Fruit fly (Drosophila melanogaster): Measurements from ENCODE around the gene CG8945.

Gene CG8945

dm6 chrX:17110556-17111177 is 23.2 kb upstream of the CG8945 start:
- TF ChIP-seq CG8388 (GFP tag; optimal IDR thresholded peaks at IDR 0.05) (peak; percentile 71), CG4424 (GFP tag; optimal IDR thresholded peaks at IDR 0.05) (no peak)

DNA sequence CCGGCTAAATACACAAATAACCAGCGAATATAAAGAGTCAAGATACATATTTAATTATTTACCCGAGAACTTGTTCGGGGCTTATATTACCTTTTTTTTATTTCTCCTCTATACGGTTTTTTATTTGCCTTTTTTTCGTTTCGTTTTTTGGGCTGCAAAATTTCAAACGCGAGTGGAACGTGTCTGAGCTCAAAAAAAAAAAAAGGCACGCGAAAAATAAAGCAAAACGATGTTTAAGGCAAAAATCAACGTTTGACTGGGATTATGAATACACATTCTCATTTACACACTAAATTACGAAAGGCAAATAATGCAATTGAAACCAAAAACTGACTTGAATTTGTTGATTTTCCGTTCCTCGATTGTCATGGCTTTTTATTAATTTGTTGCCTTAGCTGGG is 22.2 kb upstream of the CG8945 start:
- TF ChIP-seq CG1603 (tag; optimal IDR thresholded peaks at IDR 0.05) (no peak), chinmo (GFP tag; IDR thresholded peaks at IDR 0.05; ENCODE audit: partially characterized antibody) (0 out of 4 replicates have a peak, but pooled peaks have one; percentile 46), lov (optimal IDR thresholded peaks at IDR 0.05) (no peak), lov (GFP tag; IDR thresholded peaks at IDR 0.05) (no peak), CG14710 (tag; optimal IDR thresholded peaks at IDR 0.05) (no peak), bcd (GFP tag; optimal IDR thresholded peaks at IDR 0.05) (no peak), lab (GFP tag; optimal IDR thresholded peaks at IDR 0.05) (peak; percentile 21), CG13894 (tag; optimal IDR thresholded peaks at IDR 0.05) (peak; percentile 32), B-H2 (GFP tag; optimal IDR thresholded peaks at IDR 0.05) (peak; percentile 4), ara (GFP tag; IDR thresholded peaks at IDR 0.05) (no peak), Ptx1 (GFP tag; IDR thresholded peaks at IDR 0.05) (no peak), CG9215 (GFP tag; IDR thresholded peaks at IDR 0.05) (no peak), wek (GFP tag; optimal IDR thresholded peaks at IDR 0.05) (no peak), CG3847 (GFP tag; IDR thresholded peaks at IDR 0.05) (no peak), CG1602 (GFP tag; optimal IDR thresholded peaks at IDR 0.05) (no peak), sd (tag; optimal IDR thresholded peaks at IDR 0.05) (peak; percentile 26), Med (GFP tag) (peak; percentile 54), Awh (GFP tag; IDR thresholded peaks at IDR 0.05) (no peak)

dm6 chrX:17108000-17108399 is 20.5 kb upstream of the CG8945 start:
- no peak for TF ChIP-seq CG6272 (GFP tag; IDR thresholded peaks at IDR 0.05)
- TF ChIP-seq CG17186 (GFP tag; optimal IDR thresholded peaks at IDR 0.05), result no peak
- no peak for TF ChIP-seq ERR (GFP tag; optimal IDR thresholded peaks at IDR 0.05)
- no peak for TF ChIP-seq CG2678 (tag; optimal IDR thresholded peaks at IDR 0.05)
- TF ChIP-seq corto (GFP tag; optimal IDR thresholded peaks at IDR 0.05), result no peak
- TF ChIP-seq CTCF (GFP tag; optimal IDR thresholded peaks at IDR 0.05), result no peak
- no peak for TF ChIP-seq CG3281 (GFP tag; optimal IDR thresholded peaks at IDR 0.05)
- TF ChIP-seq lov (optimal IDR thresholded peaks at IDR 0.05), result no peak
- TF ChIP-seq lov (GFP tag; IDR thresholded peaks at IDR 0.05), result no peak
- no peak for TF ChIP-seq HHEX (GFP tag; optimal IDR thresholded peaks at IDR 0.05)
- no peak for TF ChIP-seq hb (GFP tag; IDR thresholded peaks at IDR 0.05; ENCODE audit: partially characterized antibody)
- TF ChIP-seq CG17829 (tag; optimal IDR thresholded peaks at IDR 0.05), result no peak
- no peak for TF ChIP-seq NC2α (GFP tag; optimal IDR thresholded peaks at IDR 0.05)
- no peak for TF ChIP-seq CG1832 (GFP tag; optimal IDR thresholded peaks at IDR 0.05)
- TF ChIP-seq Ssrp (tag; optimal IDR thresholded peaks at IDR 0.05), result peak; percentile 12
- no peak for TF ChIP-seq tna (GFP tag; IDR thresholded peaks at IDR 0.05; ENCODE audit: partially characterized antibody)
- no peak for TF ChIP-seq HLH3B (GFP tag; IDR thresholded peaks at IDR 0.05)
- no peak for TF ChIP-seq bsh (GFP tag; optimal IDR thresholded peaks at IDR 0.05)
- no peak for TF ChIP-seq B-H1 (GFP tag; IDR thresholded peaks at IDR 0.05)
- no peak for TF ChIP-seq crp (GFP tag; optimal IDR thresholded peaks at IDR 0.05)
- TF ChIP-seq pzg (GFP tag; optimal IDR thresholded peaks at IDR 0.05), result no peak
- TF ChIP-seq CG3065 (GFP tag; optimal IDR thresholded peaks at IDR 0.05), result no peak
- no peak for TF ChIP-seq grn (GFP tag; optimal IDR thresholded peaks at IDR 0.05)
- 0 out of 2 replicates have a peak, but pooled peaks have one; percentile 17 for TF ChIP-seq Xrp1 (GFP tag; IDR thresholded peaks at IDR 0.05)
- peak; percentile 43 for TF ChIP-seq gem (tag; optimal IDR thresholded peaks at IDR 0.05)
- TF ChIP-seq zf30C (GFP tag; optimal IDR thresholded peaks at IDR 0.05), result peak; percentile 22
- TF ChIP-seq CG13123 (GFP tag; optimal IDR thresholded peaks at IDR 0.05), result no peak
- TF ChIP-seq CG17359 (tag; optimal IDR thresholded peaks at IDR 0.05), result peak; percentile 5
- TF ChIP-seq CG15696 (tag; optimal IDR thresholded peaks at IDR 0.05), result no peak
- no peak for TF ChIP-seq emc (GFP tag; optimal IDR thresholded peaks at IDR 0.05)
